Fruit fly (Drosophila melanogaster) whole organism, embryonic: Measurements from ENCODE around the gene GIIIspla2.

ENCODE experiments used
- ATbp ChIP-seq: fragments of 200-800 bp; sonication (Bioruptor generic); optimal IDR thresholded peaks from 2 replicates; lab custom pipeline; 2017; ENCODE audit warnings: missing biosample characterization, mild to moderate bottlenecking, missing genetic modification characterization, missing genetic modification reagents
- Aef1 ChIP-seq: fragments of 200-800 bp; sonication (Bioruptor generic); IDR thresholded peaks from 3 replicates; pipeline ENCODE4 v1.3.6; 2022; ENCODE audit warnings: missing biosample characterization, missing genetic modification characterization
- Asciz ChIP-seq: fragments of 200-800 bp; sonication (Bioruptor generic); optimal IDR thresholded peaks from 2 replicates; lab custom pipeline; 2017; ENCODE audit warnings: missing biosample characterization, mild to moderate bottlenecking, missing genetic modification characterization, missing genetic modification reagents
- Awh ChIP-seq: fragments of 200-800 bp; sonication (Bioruptor generic); IDR thresholded peaks from 2 replicates; pipeline ENCODE4, ENCODE4 v1.3.6; 2022; ENCODE audit warnings: missing biosample characterization, missing genetic modification characterization
- CG11723 ChIP-seq: fragments of 200-800 bp; sonication (Bioruptor generic); optimal IDR thresholded peaks from 2 replicates; lab custom pipeline; 2017; ENCODE audit warnings: missing biosample characterization, mild to moderate bottlenecking, missing genetic modification characterization
- CG12299 ChIP-seq: fragments of 200-800 bp; sonication (Bioruptor generic); optimal IDR thresholded peaks from 2 replicates; lab custom pipeline; 2018; ENCODE audit warnings: missing biosample characterization, mild to moderate bottlenecking, missing genetic modification characterization
- CG1602 ChIP-seq: fragments of 200-800 bp; sonication (Bioruptor generic); optimal IDR thresholded peaks from 3 replicates; lab custom pipeline; 2016; ENCODE audit warnings: missing biosample characterization, missing genetic modification characterization
- CG17359 ChIP-seq: fragments of 200-800 bp; sonication (Bioruptor generic); optimal IDR thresholded peaks from 3 replicates; lab custom pipeline; 2018; ENCODE audit warnings: missing biosample characterization, mild to moderate bottlenecking, missing genetic modification characterization, moderate library complexity
- CG2116 ChIP-seq: fragments of 200-800 bp; sonication (Bioruptor generic); optimal IDR thresholded peaks from 3 replicates; lab custom pipeline; 2018; ENCODE audit warnings: missing biosample characterization, mild to moderate bottlenecking, missing genetic modification characterization
- CG2678 ChIP-seq: fragments of 200-800 bp; sonication (Bioruptor generic); optimal IDR thresholded peaks from 3 replicates; lab custom pipeline; 2019; ENCODE audit warnings: missing biosample characterization, mild to moderate bottlenecking, missing genetic modification characterization, moderate library complexity
- CG2875 ChIP-seq: fragments of 200-800 bp; sonication (Bioruptor generic); optimal IDR thresholded peaks from 2 replicates; lab custom pipeline; 2017; ENCODE audit warnings: missing biosample characterization, mild to moderate bottlenecking, missing genetic modification characterization, missing genetic modification reagents
- CG31388 ChIP-seq: fragments of 200-800 bp; sonication (Bioruptor generic); optimal IDR thresholded peaks from 2 replicates; lab custom pipeline; 2016; ENCODE audit warnings: missing biosample characterization, missing genetic modification characterization
- CG32772 ChIP-seq: fragments of 200-800 bp; sonication (Bioruptor generic); IDR thresholded peaks from 2 replicates; pipeline ENCODE4 v1.3.6; 2022; ENCODE audit warnings: missing biosample characterization, missing genetic modification characterization
- CG4707 ChIP-seq: fragments of 200-800 bp; sonication (Bioruptor generic); optimal IDR thresholded peaks from 2 replicates; lab custom pipeline; 2018; ENCODE audit warnings: missing biosample characterization, mild to moderate bottlenecking, missing genetic modification characterization, moderate library complexity
- CG5180 ChIP-seq: fragments of 200-800 bp; sonication (Bioruptor generic); optimal IDR thresholded peaks from 3 replicates; lab custom pipeline; 2017; ENCODE audit warnings: missing biosample characterization, missing genetic modification characterization, mild to moderate bottlenecking, moderate library complexity, missing genetic modification reagents
- CG7372 ChIP-seq: fragments of 200-800 bp; sonication (Bioruptor generic); IDR thresholded peaks from 2 replicates; pipeline ENCODE4 v1.3.6; 2022; ENCODE audit warnings: missing biosample characterization, missing genetic modification characterization
- Dek ChIP-seq: fragments of 200-800 bp; sonication (Bioruptor generic); optimal IDR thresholded peaks from 3 replicates; lab custom pipeline; 2019; ENCODE audit warnings: missing biosample characterization, mild to moderate bottlenecking, missing genetic modification characterization, moderate library complexity
- Eip74EF ChIP-seq, 2 experiments: fragments of 200-800 bp in 1 of 2; fragments of >200 bp in 1 of 2; sonication (Bioruptor generic) in 1 of 2; optimal IDR thresholded peaks; 2 replicates each; lab custom pipeline; 2017 to 2019; ENCODE audit warnings: missing biosample characterization in 2 of 2, missing genetic modification characterization in 2 of 2, mild to moderate bottlenecking in 1 of 2, moderate library complexity in 1 of 2
- H15 ChIP-seq: fragments of 200-800 bp; sonication (Bioruptor generic); IDR thresholded peaks from 3 replicates; pipeline ENCODE4 v1.3.6; 2022; ENCODE audit warnings: missing biosample characterization, missing genetic modification characterization
- Med ChIP-seq: fragments of 200-800 bp; sonication (Bioruptor generic); peaks from one replicate; lab custom pipeline; 2016; ENCODE audit warnings: missing biosample characterization, missing genetic modification characterization, mild to moderate bottlenecking, inconsistent platforms, moderate library complexity
- Nf-YB ChIP-seq: fragments of 200-800 bp; sonication (Bioruptor generic); optimal IDR thresholded peaks from 3 replicates; lab custom pipeline; 2019; ENCODE audit warnings: missing biosample characterization, mild to moderate bottlenecking, missing genetic modification characterization, moderate library complexity
- Optix ChIP-seq: fragments of 200-800 bp; sonication (Bioruptor generic); IDR thresholded peaks from 3 replicates; pipeline ENCODE4 v1.3.6; 2022; ENCODE audit warnings: missing biosample characterization, missing genetic modification characterization
- Sox100B ChIP-seq: fragments of 200-800 bp; sonication (Bioruptor generic); optimal IDR thresholded peaks from 3 replicates; lab custom pipeline; 2018; ENCODE audit warnings: missing biosample characterization, mild to moderate bottlenecking, missing genetic modification characterization
- Sox102F ChIP-seq: fragments of 200-800 bp; sonication (Bioruptor generic); optimal IDR thresholded peaks from 2 replicates; lab custom pipeline; 2018; ENCODE audit warnings: missing biosample characterization, mild to moderate bottlenecking, missing genetic modification characterization, moderate library complexity
- Xbp1 ChIP-seq: fragments of 200-800 bp; sonication (Bioruptor generic); optimal IDR thresholded peaks from 3 replicates; lab custom pipeline; 2016; ENCODE audit warnings: missing biosample characterization, mild to moderate bottlenecking, missing genetic modification characterization
- ci ChIP-seq: fragments of 200-800 bp; sonication (Bioruptor generic); IDR thresholded peaks from 3 replicates; pipeline ENCODE4 v1.3.6; 2022; ENCODE audit warnings: missing biosample characterization, missing genetic modification characterization
- dmrt99B ChIP-seq: fragments of 200-800 bp; sonication (Bioruptor generic); optimal IDR thresholded peaks from 2 replicates; lab custom pipeline; 2018; ENCODE audit warnings: missing biosample characterization, mild to moderate bottlenecking, missing genetic modification characterization, moderate library complexity
- gce ChIP-seq: fragments of 200-800 bp; sonication (Bioruptor generic); IDR thresholded peaks from 3 replicates; pipeline ENCODE4 v1.3.6; 2022; ENCODE audit warnings: missing biosample characterization, missing genetic modification characterization
- gsb-n ChIP-seq: fragments of 200-800 bp; sonication (Bioruptor generic); optimal IDR thresholded peaks from 3 replicates; lab custom pipeline; 2018; ENCODE audit warnings: missing biosample characterization, mild to moderate bottlenecking, missing genetic modification characterization
- lab ChIP-seq: fragments of 200-800 bp; sonication (Bioruptor generic); optimal IDR thresholded peaks from 3 replicates; lab custom pipeline; 2017; ENCODE audit warnings: missing biosample characterization, missing genetic modification characterization, mild to moderate bottlenecking, moderate library complexity, missing genetic modification reagents
- maf-S ChIP-seq: fragments of 200-800 bp; sonication (Bioruptor generic); optimal IDR thresholded peaks from 2 replicates; lab custom pipeline; 2016; ENCODE audit warnings: missing biosample characterization, missing genetic modification characterization
- sens-2 ChIP-seq: fragments of 200-800 bp; sonication (Bioruptor generic); IDR thresholded peaks from 2 replicates; pipeline ENCODE4 v1.3.6; 2022; ENCODE audit warnings: missing biosample characterization, missing genetic modification characterization
- sim ChIP-seq: fragments of 200-800 bp; sonication (Bioruptor generic); IDR thresholded peaks from 2 replicates; pipeline ENCODE4 v1.3.6; 2022; ENCODE audit warnings: missing biosample characterization, missing genetic modification characterization
- stc ChIP-seq: fragments of 200-800 bp; sonication (Bioruptor generic); IDR thresholded peaks from 2 replicates; pipeline ENCODE4 v1.3.6; 2022; ENCODE audit warnings: missing biosample characterization, missing genetic modification characterization
- tap ChIP-seq: fragments of 200-800 bp; optimal IDR thresholded peaks from 3 replicates; lab custom pipeline; 2019; ENCODE audit warnings: missing biosample characterization, mild to moderate bottlenecking, missing genetic modification characterization, moderate library complexity
- tgo ChIP-seq: fragments of 200-800 bp; sonication (Bioruptor generic); IDR thresholded peaks from 3 replicates; pipeline ENCODE4 v1.3.6; 2022; ENCODE audit warnings: missing biosample characterization, missing genetic modification characterization
- toy ChIP-seq: fragments of 200-800 bp; sonication (Bioruptor generic); IDR thresholded peaks from 2 replicates; pipeline ENCODE4 v1.3.6; 2022; ENCODE audit warnings: missing biosample characterization, missing genetic modification characterization
- vnd ChIP-seq: fragments of 200-800 bp; sonication (Bioruptor generic); IDR thresholded peaks from 3 replicates; pipeline ENCODE4 v1.3.6; 2022; ENCODE audit warnings: missing biosample characterization, missing genetic modification characterization; ENCODE audit not compliant: partially characterized antibody
- wek ChIP-seq: fragments of 200-800 bp; sonication (Bioruptor generic); optimal IDR thresholded peaks from 3 replicates; lab custom pipeline; 2018; ENCODE audit warnings: missing biosample characterization, mild to moderate bottlenecking, missing genetic modification characterization, moderate library complexity

GIIIspla2 gene

dm6 chrX:8126149-8126548 lies 31.3 kb upstream of the GIIIspla2 start (continued):
- TF ChIP-seq tgo (peak; percentile 45; the same call in 1 of the 3 replicates), CG11723 (GFP tag; lab: Kevin White, UChicago) (peak; percentile 9), Aef1 (0 out of 3 replicates have a peak, but pooled peaks have one; percentile 27), vnd (GFP tag; lab: Robert Waterston, UW) (no peak), tap (tag; lab: Kevin White, UChicago) (peak; percentile 57), Optix (GFP tag; lab: Robert Waterston, UW) (peak; percentile 71), Xbp1 (peak; percentile 64), sim (GFP tag; lab: Robert Waterston, UW) (peak; percentile 34; the same call in 1 of the 2 replicates), lab (GFP tag; lab: Kevin White, UChicago) (peak; percentile 0), CG31388 (no peak), gce (peak; percentile 61; the same call in 1 of the 3 replicates), CG2116 (GFP tag; lab: Kevin White, UChicago) (peak; percentile 50), CG4707 (peak; percentile 49), CG1602 (peak; percentile 50), Awh (GFP tag; lab: Robert Waterston, UW) (peak; percentile 76), toy (GFP tag; lab: Robert Waterston, UW) (no peak), stc (peak; percentile 63; the same call in 1 of the 2 replicates), Nf-YB (GFP tag; lab: Kevin White, UChicago) (no peak), CG32772 (GFP tag; lab: Robert Waterston, UW) (peak; percentile 71), sens-2 (GFP tag; lab: Robert Waterston, UW) (peak; percentile 57), gsb-n (peak; percentile 75), H15 (GFP tag; lab: Robert Waterston, UW) (peak; percentile 72), Eip74EF (GFP tag; optimal IDR thresholded peaks at IDR 0.05; lab: Kevin White, UChicago) (peak in 1 of 2 experiments; percentile 43), CG2875 (GFP tag; lab: Kevin White, UChicago) (peak; percentile 70)

dm6 chrX:8128133-8128532 lies 29.3 kb upstream of the GIIIspla2 start:
- TF ChIP-seq CG12299 (tag; lab: Kevin White, UChicago) = no peak
- TF ChIP-seq H15 (GFP tag; lab: Robert Waterston, UW) = no peak
- TF ChIP-seq CG7372 (GFP tag; lab: Robert Waterston, UW) = no peak
- TF ChIP-seq Sox102F (GFP tag; lab: Kevin White, UChicago) = peak; percentile 20
- peak; percentile 25 for TF ChIP-seq Sox100B (GFP tag; lab: Kevin White, UChicago)
- peak; percentile 59 for TF ChIP-seq Asciz (GFP tag; lab: Kevin White, UChicago)
- peak; percentile 5 for TF ChIP-seq CG17359 (tag; lab: Kevin White, UChicago)
- peak; percentile 15 for TF ChIP-seq Med
- TF ChIP-seq CG5180 (GFP tag; lab: Kevin White, UChicago) = peak; percentile 52
- peak; percentile 62; the same call in 1 of the 2 replicates for TF ChIP-seq Awh (GFP tag; lab: Robert Waterston, UW)
- peak; percentile 16 for TF ChIP-seq CG2678
- peak; percentile 42 for TF ChIP-seq dmrt99B
- peak; percentile 39 for TF ChIP-seq ATbp (GFP tag; lab: Kevin White, UChicago)
- TF ChIP-seq Dek (tag; lab: Kevin White, UChicago) = no peak
- peak; percentile 42; the same call in 1 of the 3 replicates for TF ChIP-seq ci
- TF ChIP-seq wek = peak; percentile 38
- TF ChIP-seq maf-S = no peak
